Fruit fly (Drosophila melanogaster) whole organism, embryonic: ENCODE data around the gene orion.

Source experiments
- Adf1 ChIP-seq: fragments of 200-800 bp; sonication (Bioruptor generic); IDR thresholded peaks from 2 replicates; pipeline ENCODE4 v1.3.6; 2022; ENCODE audit warnings: missing biosample characterization, missing genetic modification characterization
- Atf-2 ChIP-seq: fragments of 200-800 bp; sonication (Bioruptor generic); optimal IDR thresholded peaks from 2 replicates; lab custom pipeline; 2016; ENCODE audit warnings: missing biosample characterization, missing genetic modification characterization
- Atf3 ChIP-seq: fragments of 200-800 bp; sonication (Bioruptor generic); optimal IDR thresholded peaks from 3 replicates; lab custom pipeline; 2016; ENCODE audit warnings: missing biosample characterization, missing genetic modification characterization
- BtbVII ChIP-seq: fragments of 200-800 bp; sonication (Bioruptor generic); optimal IDR thresholded peaks from 3 replicates; lab custom pipeline; 2017; ENCODE audit warnings: missing biosample characterization, mild to moderate bottlenecking, missing genetic modification characterization
- C15 ChIP-seq: fragments of 200-800 bp; sonication (Bioruptor generic); IDR thresholded peaks from 3 replicates; pipeline ENCODE4 v1.3.6; 2022; ENCODE audit warnings: missing biosample characterization, missing genetic modification characterization
- CG10209 ChIP-seq: fragments of 200-800 bp; sonication (Bioruptor generic); optimal IDR thresholded peaks from 3 replicates; lab custom pipeline; 2017; ENCODE audit warnings: missing biosample characterization, mild to moderate bottlenecking, missing genetic modification characterization, missing genetic modification reagents
- CG10654 ChIP-seq: fragments of 200-800 bp; sonication (Bioruptor generic); optimal IDR thresholded peaks from 2 replicates; lab custom pipeline; 2016; ENCODE audit warnings: missing biosample characterization, missing genetic modification characterization
- CG11695 ChIP-seq: fragments of 200-800 bp; sonication (Bioruptor generic); IDR thresholded peaks from 3 replicates; pipeline ENCODE4 v1.3.6; 2022; ENCODE audit warnings: missing biosample characterization, missing genetic modification characterization
- CG11723 ChIP-seq: fragments of 200-800 bp; sonication (Bioruptor generic); optimal IDR thresholded peaks from 2 replicates; lab custom pipeline; 2017; ENCODE audit warnings: missing biosample characterization, mild to moderate bottlenecking, missing genetic modification characterization
- CG12104 ChIP-seq: fragments of 200-800 bp; sonication (Bioruptor generic); optimal IDR thresholded peaks from 3 replicates; lab custom pipeline; 2016; ENCODE audit warnings: missing biosample characterization, missing genetic modification characterization
- CG17612 ChIP-seq: fragments of 200-800 bp; sonication (Bioruptor generic); IDR thresholded peaks from 2 replicates; pipeline ENCODE4 v1.3.6; 2022; ENCODE audit warnings: missing biosample characterization, missing genetic modification characterization
- CG17802 ChIP-seq: fragments of 200-800 bp; sonication (Bioruptor generic); optimal IDR thresholded peaks from 2 replicates; lab custom pipeline; 2018; ENCODE audit warnings: missing biosample characterization, mild to moderate bottlenecking, missing genetic modification characterization, moderate library complexity
- CG18476 ChIP-seq: fragments of 200-800 bp; sonication (Bioruptor generic); optimal IDR thresholded peaks from 2 replicates; lab custom pipeline; 2016; ENCODE audit warnings: missing biosample characterization, mild to moderate bottlenecking, missing genetic modification characterization
- CG2678 ChIP-seq: fragments of 200-800 bp; sonication (Bioruptor generic); optimal IDR thresholded peaks from 3 replicates; lab custom pipeline; 2019; ENCODE audit warnings: missing biosample characterization, mild to moderate bottlenecking, missing genetic modification characterization, moderate library complexity
- CG31224 ChIP-seq: fragments of 200-800 bp; sonication (Bioruptor generic); IDR thresholded peaks from 2 replicates; pipeline ENCODE4 v1.3.6; 2022; ENCODE audit warnings: missing biosample characterization, missing genetic modification characterization
- CG3163 ChIP-seq: fragments of 200-800 bp; sonication (Bioruptor generic); optimal IDR thresholded peaks from 3 replicates; lab custom pipeline; 2016; ENCODE audit warnings: missing biosample characterization, missing genetic modification characterization
- CG3281 ChIP-seq: fragments of 200-800 bp; sonication (Bioruptor generic); optimal IDR thresholded peaks from 3 replicates; lab custom pipeline; 2017; ENCODE audit warnings: missing biosample characterization, mild to moderate bottlenecking, missing genetic modification characterization
- CG4404 ChIP-seq: fragments of 200-800 bp; sonication (Bioruptor generic); IDR thresholded peaks from 2 replicates; pipeline ENCODE4 v1.3.6; 2022; ENCODE audit warnings: missing biosample characterization, missing genetic modification characterization
- CG4617 ChIP-seq: fragments of 200-800 bp; sonication (Bioruptor generic); optimal IDR thresholded peaks from 3 replicates; lab custom pipeline; 2016; ENCODE audit warnings: missing biosample characterization, missing genetic modification characterization, borderline replicate concordance
- CG5245 ChIP-seq: fragments of 200-800 bp; sonication (Bioruptor generic); optimal IDR thresholded peaks from 3 replicates; lab custom pipeline; 2016; ENCODE audit warnings: missing biosample characterization, missing genetic modification characterization
- CG6254 ChIP-seq: fragments of 200-800 bp; sonication (Bioruptor generic); optimal IDR thresholded peaks from 3 replicates; lab custom pipeline; 2017; ENCODE audit warnings: mild to moderate bottlenecking, missing biosample characterization, missing genetic modification reagents, missing genetic modification characterization
- CG8765 ChIP-seq: fragments of 200-800 bp; sonication (Bioruptor generic); IDR thresholded peaks from 2 replicates; pipeline ENCODE4 v1.3.6; 2022; ENCODE audit warnings: missing biosample characterization, missing genetic modification characterization
- D19B ChIP-seq: fragments of 200-800 bp; sonication (Bioruptor generic); optimal IDR thresholded peaks from 2 replicates; lab custom pipeline; 2017; ENCODE audit warnings: missing biosample characterization, mild to moderate bottlenecking, missing genetic modification characterization
- Dfd ChIP-seq, 2 experiments: fragments of >200 bp; optimal IDR thresholded peaks; 2 replicates each; lab custom pipeline; 2017; ENCODE audit warnings: missing biosample characterization in 2 of 2, missing genetic modification characterization in 2 of 2
- Dip3 ChIP-seq: fragments of 200-800 bp; sonication (Bioruptor generic); optimal IDR thresholded peaks from 3 replicates; lab custom pipeline; 2016; ENCODE audit warnings: missing biosample characterization, missing genetic modification characterization
- Drgx ChIP-seq: fragments of 200-800 bp; sonication (Bioruptor generic); IDR thresholded peaks from 2 replicates; pipeline ENCODE4 v1.3.6; 2022; ENCODE audit warnings: missing biosample characterization, missing genetic modification characterization
- HHEX ChIP-seq: fragments of 200-800 bp; sonication (Bioruptor generic); optimal IDR thresholded peaks from 3 replicates; lab custom pipeline; 2017; ENCODE audit warnings: missing biosample characterization, mild to moderate bottlenecking, missing genetic modification characterization, missing genetic modification reagents
- Hr51 ChIP-seq, 2 experiments: fragments of 200-800 bp; sonication (Bioruptor generic); optimal IDR thresholded peaks; 2 replicates in 1 of 2; 3 replicates in 1 of 2; lab custom pipeline; 2016 to 2018; ENCODE audit warnings: missing biosample characterization in 2 of 2, missing genetic modification characterization in 2 of 2, mild to moderate bottlenecking in 1 of 2, moderate library complexity in 1 of 2
- Lim3 ChIP-seq: fragments of 200-800 bp; sonication (Bioruptor generic); IDR thresholded peaks from 2 replicates; pipeline ENCODE4 v1.3.6; 2022; ENCODE audit warnings: missing biosample characterization, missing genetic modification characterization
- NC2β ChIP-seq: fragments of 200-800 bp; sonication (Bioruptor generic); optimal IDR thresholded peaks from 2 replicates; lab custom pipeline; 2016; ENCODE audit warnings: missing biosample characterization, missing genetic modification characterization
- Neu2 ChIP-seq: fragments of 200-800 bp; sonication (Bioruptor generic); optimal IDR thresholded peaks from 3 replicates; lab custom pipeline; 2016; ENCODE audit warnings: missing biosample characterization, missing genetic modification characterization, borderline replicate concordance
- Oaz ChIP-seq: fragments of 200-800 bp; sonication (Bioruptor generic); IDR thresholded peaks from 2 replicates; pipeline ENCODE4 v1.3.6; 2022; ENCODE audit warnings: missing biosample characterization, missing genetic modification characterization
- ab ChIP-seq: fragments of 200-800 bp; sonication (Bioruptor generic); optimal IDR thresholded peaks from 2 replicates; lab custom pipeline; 2016; ENCODE audit warnings: missing biosample characterization, missing genetic modification characterization
- bab2 ChIP-seq: fragments of 200-800 bp; sonication (Bioruptor generic); optimal IDR thresholded peaks from 2 replicates; lab custom pipeline; 2016; ENCODE audit warnings: missing biosample characterization, missing genetic modification characterization
- exex ChIP-seq: fragments of 200-800 bp; sonication (Bioruptor generic); optimal IDR thresholded peaks from 4 replicates; lab custom pipeline; 2018; ENCODE audit warnings: missing biosample characterization, mild to moderate bottlenecking, missing genetic modification characterization, moderate library complexity
- fd64A ChIP-seq: fragments of 200-800 bp; sonication (Bioruptor generic); optimal IDR thresholded peaks from 3 replicates; lab custom pipeline; 2018; ENCODE audit warnings: missing biosample characterization, mild to moderate bottlenecking, missing genetic modification characterization
- fru ChIP-seq: fragments of >200 bp; optimal IDR thresholded peaks from 2 replicates; lab custom pipeline; 2017
- grau ChIP-seq: fragments of 200-800 bp; optimal IDR thresholded peaks from 3 replicates; lab custom pipeline; 2019; ENCODE audit warnings: missing biosample characterization, mild to moderate bottlenecking, missing genetic modification characterization, moderate library complexity
- gsb ChIP-seq: fragments of 200-800 bp; sonication (Bioruptor generic); IDR thresholded peaks from 2 replicates; pipeline ENCODE4 v1.3.6; 2022; ENCODE audit warnings: missing biosample characterization, missing genetic modification characterization
- hth ChIP-seq: fragments of >200 bp; optimal IDR thresholded peaks from 2 replicates; lab custom pipeline; 2017; ENCODE audit warnings: inconsistent platforms
- ind ChIP-seq: fragments of 200-800 bp; sonication (Bioruptor generic); optimal IDR thresholded peaks from 3 replicates; lab custom pipeline; 2016; ENCODE audit warnings: missing biosample characterization, missing genetic modification characterization
- kah ChIP-seq: fragments of 200-800 bp; sonication (Bioruptor generic); optimal IDR thresholded peaks from 2 replicates; lab custom pipeline; 2018; ENCODE audit warnings: missing biosample characterization, mild to moderate bottlenecking, missing genetic modification characterization
- lab ChIP-seq: fragments of 200-800 bp; sonication (Bioruptor generic); optimal IDR thresholded peaks from 3 replicates; lab custom pipeline; 2017; ENCODE audit warnings: missing biosample characterization, missing genetic modification characterization, mild to moderate bottlenecking, moderate library complexity, missing genetic modification reagents
- odd ChIP-seq: fragments of 200-800 bp; sonication (Bioruptor generic); optimal IDR thresholded peaks from 2 replicates; lab custom pipeline; 2017; ENCODE audit warnings: missing biosample characterization, mild to moderate bottlenecking, missing genetic modification characterization
- pb ChIP-seq: fragments of 200-800 bp; sonication (Bioruptor generic); optimal IDR thresholded peaks from 3 replicates; lab custom pipeline; 2016; ENCODE audit warnings: missing biosample characterization, missing genetic modification characterization
- pho ChIP-seq: fragments of 200-800 bp; sonication (Bioruptor generic); optimal IDR thresholded peaks from 2 replicates; lab custom pipeline; 2016; ENCODE audit warnings: missing biosample characterization, missing genetic modification characterization
- ranshi ChIP-seq: fragments of 200-800 bp; sonication (Bioruptor generic); IDR thresholded peaks from 2 replicates; pipeline ENCODE4 v1.3.6; 2022; ENCODE audit warnings: missing biosample characterization, missing genetic modification characterization
- sima ChIP-seq: fragments of 200-800 bp; sonication (Bioruptor generic); optimal IDR thresholded peaks from 2 replicates; lab custom pipeline; 2016; ENCODE audit warnings: missing biosample characterization, missing genetic modification characterization
- tgo ChIP-seq: fragments of 200-800 bp; sonication (Bioruptor generic); IDR thresholded peaks from 3 replicates; pipeline ENCODE4 v1.3.6; 2022; ENCODE audit warnings: missing biosample characterization, missing genetic modification characterization
- tll ChIP-seq, 2 experiments: fragments of 200-800 bp in 1 of 2; fragments of >200 bp in 1 of 2; sonication (Bioruptor generic) in 1 of 2; optimal IDR thresholded peaks; 2 replicates each; lab custom pipeline; 2017 to 2019; ENCODE audit warnings: missing biosample characterization in 2 of 2, missing genetic modification characterization in 2 of 2, mild to moderate bottlenecking in 1 of 2, moderate library complexity in 1 of 2
- tup ChIP-seq: fragments of 200-800 bp; sonication (Bioruptor generic); optimal IDR thresholded peaks from 2 replicates; lab custom pipeline; 2016; ENCODE audit warnings: missing biosample characterization, mild to moderate bottlenecking, missing genetic modification characterization, moderate library complexity
- unpg ChIP-seq: fragments of 200-800 bp; sonication (Bioruptor generic); optimal IDR thresholded peaks from 3 replicates; lab custom pipeline; 2018; ENCODE audit warnings: missing biosample characterization, mild to moderate bottlenecking, missing genetic modification characterization, moderate library complexity

orion gene

dm6 chrX:7995171-7995747 is 48.6 kb upstream of the orion start, which contains the start of gene Tbh (continued):
- TF ChIP-seq CG5245 (GFP tag; lab: Kevin White, UChicago): no peak
- TF ChIP-seq exex (tag; lab: Kevin White, UChicago): no peak
- no peak for TF ChIP-seq CG4404 (GFP tag; lab: Robert Waterston, UW)
- TF ChIP-seq Hr51 (GFP tag; optimal IDR thresholded peaks at IDR 0.05; lab: Kevin White, UChicago): peak in 1 of 2 experiments; percentile 32
- TF ChIP-seq ranshi (GFP tag; lab: Robert Waterston, UW): no peak
- no peak for TF ChIP-seq Neu2
- peak; percentile 16 for TF ChIP-seq unpg (GFP tag; lab: Kevin White, UChicago)
- TF ChIP-seq D19B: no peak
- no peak for TF ChIP-seq CG18476 (GFP tag; lab: Kevin White, UChicago)
- TF ChIP-seq tgo (GFP tag; lab: Robert Waterston, UW): 0 out of 3 replicates have a peak, but pooled peaks have one; percentile 25
- no peak for TF ChIP-seq Lim3 (GFP tag; lab: Robert Waterston, UW)
- peak; percentile 11 for TF ChIP-seq BtbVII (GFP tag; lab: Kevin White, UChicago)
- no peak for TF ChIP-seq CG8765
- TF ChIP-seq pb: no peak
- no peak for TF ChIP-seq CG11695 (GFP tag; lab: Robert Waterston, UW)
- no peak for TF ChIP-seq tup (GFP tag; lab: Kevin White, UChicago)
- no peak for TF ChIP-seq CG3163 (GFP tag; lab: Kevin White, UChicago)
- TF ChIP-seq bab2: no peak
- no peak for TF ChIP-seq Oaz
- no peak for TF ChIP-seq CG12104
- TF ChIP-seq HHEX (GFP tag; lab: Kevin White, UChicago): peak; percentile 32
- TF ChIP-seq grau: peak; percentile 17
- TF ChIP-seq Drgx: peak; percentile 30; the same call in 1 of the 2 replicates
- TF ChIP-seq ind: no peak
- TF ChIP-seq Dip3 (GFP tag; lab: Kevin White, UChicago): no peak
- no peak for TF ChIP-seq gsb (GFP tag; lab: Robert Waterston, UW)
- peak; percentile 53; the same call in 1 of the 2 replicates for TF ChIP-seq Adf1
- no peak for TF ChIP-seq fru (lab: Kevin White, UChicago)
- no peak for TF ChIP-seq sima (GFP tag; lab: Kevin White, UChicago)
- no peak for TF ChIP-seq ab (GFP tag; lab: Kevin White, UChicago)
- no peak for TF ChIP-seq hth (lab: Kevin White, UChicago)
- no peak for TF ChIP-seq CG17612
- TF ChIP-seq CG6254 (GFP tag; lab: Kevin White, UChicago): no peak
- TF ChIP-seq C15 (GFP tag; lab: Robert Waterston, UW): no peak
- no peak for TF ChIP-seq CG4617 (GFP tag; lab: Kevin White, UChicago)
- TF ChIP-seq pho (GFP tag; lab: Kevin White, UChicago): no peak
- TF ChIP-seq CG10654 (GFP tag; lab: Kevin White, UChicago): no peak
- TF ChIP-seq NC2β: no peak
- peak; percentile 60 for TF ChIP-seq CG2678 (tag; lab: Kevin White, UChicago)
- TF ChIP-seq fd64A: no peak
- no peak for TF ChIP-seq Dfd (GFP tag; optimal IDR thresholded peaks at IDR 0.05; lab: Kevin White, UChicago)
- peak; percentile 29 for TF ChIP-seq CG3281
- no peak for TF ChIP-seq CG17802 (tag; lab: Kevin White, UChicago)
- peak; percentile 28 for TF ChIP-seq odd (GFP tag; lab: Kevin White, UChicago)
- TF ChIP-seq lab (GFP tag; lab: Kevin White, UChicago): peak; percentile 72
- peak; percentile 38 for TF ChIP-seq CG10209 (GFP tag; lab: Kevin White, UChicago)
- no peak for TF ChIP-seq CG31224
- TF ChIP-seq CG11723 (GFP tag; lab: Kevin White, UChicago): no peak
- no peak for TF ChIP-seq Atf-2
- TF ChIP-seq kah (GFP tag; lab: Kevin White, UChicago): no peak
- no peak for TF ChIP-seq tll (GFP tag; optimal IDR thresholded peaks at IDR 0.05; lab: Kevin White, UChicago)
- TF ChIP-seq Atf3 (GFP tag; lab: Kevin White, UChicago): no peak
